Worm (Caenorhabditis elegans): Measurements from ENCODE around the gene mrpl-18.

The mrpl-18 gene

ce11 chrIII:8106476-8106875 lies 38.3 kb upstream of the mrpl-18 start (continued):
- TF ChIP-seq hpl-2 (GFP tag; optimal IDR thresholded peaks at IDR 0.05) (no peak), lin-35 (GFP tag; optimal IDR thresholded peaks at IDR 0.05) (peak; percentile 60 to 64), mef-2 (tag; optimal IDR thresholded peaks at IDR 0.05) (no peak), hlh-4 (tag; optimal IDR thresholded peaks at IDR 0.05) (no peak), lin-15B (tag; optimal IDR thresholded peaks at IDR 0.05) (no peak), dsc-1 (tag; optimal IDR thresholded peaks at IDR 0.05) (peak; percentile 61), tlp-1 (tag; optimal IDR thresholded peaks at IDR 0.05) (no peak), unc-30 (tag; optimal IDR thresholded peaks at IDR 0.05) (no peak), unc-86 (tag; optimal IDR thresholded peaks at IDR 0.05) (peak; percentile 18), tbx-2 (tag; optimal IDR thresholded peaks at IDR 0.05) (peak; percentile 23), mep-1 (tag; optimal IDR thresholded peaks at IDR 0.05) (peak; percentile 49), efl-1 (optimal IDR thresholded peaks at IDR 0.05) (peak; percentile 36 to 51), efl-1 (GFP tag; optimal IDR thresholded peaks at IDR 0.05 in 1 of 2) (peak; percentile 37 to 95), egl-13 (tag; optimal IDR thresholded peaks at IDR 0.05) (no peak), fos-1 (tag; optimal IDR thresholded peaks at IDR 0.05) (no peak), ceh-90 (tag; optimal IDR thresholded peaks at IDR 0.05) (no peak), lin-39 (tag; optimal IDR thresholded peaks at IDR 0.05) (no peak), unc-62 (GFP tag; optimal IDR thresholded peaks at IDR 0.05) (no peak), nhr-28 (tag; optimal IDR thresholded peaks at IDR 0.05) (no peak), pqm-1 (tag; optimal IDR thresholded peaks at IDR 0.05) (no peak), snpc-4 (tag; optimal IDR thresholded peaks at IDR 0.05) (no peak), aly-2 (tag; optimal IDR thresholded peaks at IDR 0.05) (no peak), ztf-11 (tag; optimal IDR thresholded peaks at IDR 0.05) (no peak), blmp-1 (tag; optimal IDR thresholded peaks at IDR 0.05) (no peak), ets-5 (GFP tag; IDR thresholded peaks at IDR 0.05) (no peak), dpl-1 (GFP tag; optimal IDR thresholded peaks at IDR 0.05) (peak in 2 of 3 experiments; percentile 24 to 47), nhr-71 (tag; optimal IDR thresholded peaks at IDR 0.05) (peak; percentile 62), ceh-63 (GFP tag; optimal IDR thresholded peaks at IDR 0.05) (no peak), mdl-1 (tag; optimal IDR thresholded peaks at IDR 0.05) (peak in 1 of 2 experiments; percentile 47), swsn-7 (tag; optimal IDR thresholded peaks at IDR 0.05) (peak; percentile 64), isw-1 (GFP tag; IDR thresholded peaks at IDR 0.05) (no peak), nhr-84 (tag; optimal IDR thresholded peaks at IDR 0.05) (no peak), lin-14 (GFP tag; optimal IDR thresholded peaks at IDR 0.05) (peak; percentile 52), jun-1 (tag; optimal IDR thresholded peaks at IDR 0.05) (no peak), nhr-11 (tag; optimal IDR thresholded peaks at IDR 0.05) (no peak), nhr-47 (tag; optimal IDR thresholded peaks at IDR 0.05) (peak; percentile 71), ces-1 (GFP tag; optimal IDR thresholded peaks at IDR 0.05) (no peak), xbp-1 (tag; optimal IDR thresholded peaks at IDR 0.05) (peak; percentile 53), F16B12.6 (tag; optimal IDR thresholded peaks at IDR 0.05) (no peak), nhr-20 (tag; optimal IDR thresholded peaks at IDR 0.05) (peak; percentile 51), nhr-237 (tag; optimal IDR thresholded peaks at IDR 0.05) (no peak)

- TF ChIP-seq jun-1 (tag; optimal IDR thresholded peaks at IDR 0.05), result no peak
Observed at ce11 chrIII:8108490-8108889, 36.3 kb upstream of the mrpl-18 start, which contains the start of gene C14B9.3. TSS of gene C14B9.3 (plus strand) at chrIII:8108790.

- TF ChIP-seq unc-62 (GFP tag; optimal IDR thresholded peaks at IDR 0.05) (no peak), swsn-7 (tag; optimal IDR thresholded peaks at IDR 0.05) (peak; percentile 79), skn-1 (tag; optimal IDR thresholded peaks at IDR 0.05) (peak; percentile 76), mab-9 (GFP tag; IDR thresholded peaks at IDR 0.05) (0 out of 2 replicates have a peak, but pooled peaks have one; percentile 24), lin-14 (GFP tag; optimal IDR thresholded peaks at IDR 0.05) (peak; percentile 65), mdl-1 (tag; optimal IDR thresholded peaks at IDR 0.05) (peak in 1 of 2 experiments; percentile 80), ceh-90 (tag; optimal IDR thresholded peaks at IDR 0.05) (no peak), pag-3 (tag; optimal IDR thresholded peaks at IDR 0.05; ENCODE audit: borderline replicate concordance, insufficient read depth) (no peak), unc-130 (tag; optimal IDR thresholded peaks at IDR 0.05) (peak; percentile 49), egl-13 (tag; optimal IDR thresholded peaks at IDR 0.05) (peak; percentile 44), nhr-237 (tag; optimal IDR thresholded peaks at IDR 0.05) (no peak), mef-2 (tag; optimal IDR thresholded peaks at IDR 0.05) (no peak), C16A3.4 (tag; optimal IDR thresholded peaks at IDR 0.05) (peak; percentile 66), pax-3 (tag; optimal IDR thresholded peaks at IDR 0.05) (peak; percentile 55), zip-4 (GFP tag; optimal IDR thresholded peaks at IDR 0.05) (peak; percentile 12), F16B12.6 (tag; optimal IDR thresholded peaks at IDR 0.05) (peak; percentile 11), nhr-76 (tag; optimal IDR thresholded peaks at IDR 0.05) (no peak), ceh-82 (tag; optimal IDR thresholded peaks at IDR 0.05) (peak in 2 of 3 experiments; percentile 32 to 74), sup-37 (GFP tag; optimal IDR thresholded peaks at IDR 0.05) (peak; percentile 31)
Observed at ce11 chrIII:8109459-8110057, 35.3 kb upstream of the mrpl-18 start.

Data from whole organism, L1 larva.